Worm (Caenorhabditis elegans) whole organism, L4 larva: ENCODE data around the gene wapl-1.

Source experiments
- D1046.2 ChIP-seq: fragments of 200-800 bp; sonication (Bioruptor generic); IDR thresholded peaks from 2 replicates; pipeline ENCODE4 v1.3.6; 2022; ENCODE audit warnings: missing genetic modification characterization, missing compliant biosample characterization
- F10B5.3 ChIP-seq: sonication (generic microtip); optimal IDR thresholded peaks from 2 replicates; lab custom pipeline; 2016; ENCODE audit warnings: mild to moderate bottlenecking, missing genetic modification characterization, missing compliant biosample characterization
- F49E8.2 ChIP-seq: sonication (generic microtip); optimal IDR thresholded peaks from 2 replicates; lab custom pipeline; 2016; ENCODE audit warnings: missing compliant biosample characterization, mild to moderate bottlenecking, missing genetic modification characterization, borderline replicate concordance
- R02D3.7 ChIP-seq: fragments of 150-350 bp; sonication (generic microtip); optimal IDR thresholded peaks from 3 replicates; lab custom pipeline; 2014; ENCODE audit warnings: missing biosample characterization, missing genetic modification characterization
- T20F7.1 ChIP-seq: fragments of 200-800 bp; sonication (Bioruptor generic); optimal IDR thresholded peaks from 2 replicates; lab custom pipeline; 2018; ENCODE audit warnings: mild to moderate bottlenecking, missing genetic modification characterization, missing compliant biosample characterization
- Y105C5A.15 ChIP-seq: fragments of 200-800 bp; sonication (Bioruptor generic); IDR thresholded peaks from 2 replicates; pipeline ENCODE4 v1.3.6; 2022; ENCODE audit warnings: missing genetic modification characterization, missing compliant biosample characterization
- Y75B8A.6 ChIP-seq: fragments of 200-800 bp; sonication (Bioruptor generic); IDR thresholded peaks from 2 replicates; pipeline ENCODE4 v1.3.6; 2022; ENCODE audit warnings: missing genetic modification reagents, missing genetic modification characterization, missing compliant biosample characterization
- ZK337.2 ChIP-seq: fragments of 200-800 bp; sonication (Bioruptor generic); IDR thresholded peaks from 2 replicates; pipeline ENCODE4 v1.3.6; 2022; ENCODE audit warnings: missing genetic modification reagents, missing genetic modification characterization, missing compliant biosample characterization
- ZK546.5 ChIP-seq, 2 experiments: sonication (generic microtip); optimal IDR thresholded peaks; 2 replicates each; lab custom pipeline; 2017; ENCODE audit warnings: missing biosample characterization in 2 of 2, missing genetic modification characterization in 2 of 2
- ama-1 ChIP-seq: fragments of 150-350 bp; optimal IDR thresholded peaks from 2 replicates; lab custom pipeline; 2014; ENCODE audit warnings: inconsistent platforms, mixed read lengths
- ceh-20 ChIP-seq: fragments of 200-800 bp; sonication (Bioruptor generic); IDR thresholded peaks from 2 replicates; pipeline ENCODE4 v1.3.6; 2022; ENCODE audit warnings: missing genetic modification reagents, missing genetic modification characterization, missing compliant biosample characterization
- ceh-44 ChIP-seq: fragments of 200-800 bp; sonication (Bioruptor generic); IDR thresholded peaks from 2 replicates; pipeline ENCODE4 v1.3.6; 2022; ENCODE audit warnings: missing genetic modification reagents, missing genetic modification characterization, missing compliant biosample characterization
- ceh-82 ChIP-seq: sonication (generic microtip); optimal IDR thresholded peaks from 2 replicates; lab custom pipeline; 2017; ENCODE audit warnings: missing biosample characterization, missing genetic modification characterization
- ctbp-1 ChIP-seq: fragments of 200-800 bp; sonication (Bioruptor generic); IDR thresholded peaks from 2 replicates; pipeline ENCODE4 v1.3.6; 2022; ENCODE audit warnings: missing genetic modification reagents, missing genetic modification characterization, missing compliant biosample characterization
- daf-12 ChIP-seq: fragments of 150-350 bp; optimal IDR thresholded peaks from 2 replicates; lab custom pipeline; 2014; ENCODE audit warnings: missing biosample characterization, missing genetic modification reagents, missing genetic modification characterization
- dmd-9 ChIP-seq: fragments of 200-800 bp; sonication (Bioruptor generic); IDR thresholded peaks from 2 replicates; pipeline ENCODE4 v1.3.6; 2022; ENCODE audit warnings: missing genetic modification reagents, missing genetic modification characterization, missing compliant biosample characterization
- dpl-1 ChIP-seq: fragments of 150-350 bp; optimal IDR thresholded peaks from 2 replicates; lab custom pipeline; 2014; ENCODE audit warnings: missing biosample characterization, missing genetic modification reagents, missing genetic modification characterization
- duxl-1 ChIP-seq: sonication (generic microtip); optimal IDR thresholded peaks from 2 replicates; lab custom pipeline; 2016; ENCODE audit warnings: mild to moderate bottlenecking, missing genetic modification characterization, moderate library complexity, missing compliant biosample characterization; ENCODE audit not compliant: poor library complexity
- fos-1 ChIP-seq: fragments of 150-350 bp; optimal IDR thresholded peaks from 2 replicates; lab custom pipeline; 2014; ENCODE audit warnings: missing biosample characterization, missing genetic modification characterization
- hlh-11 ChIP-seq: fragments of 200-800 bp; sonication (Bioruptor generic); optimal IDR thresholded peaks from 2 replicates; lab custom pipeline; 2018; ENCODE audit warnings: mild to moderate bottlenecking, missing genetic modification characterization, missing compliant biosample characterization
- hmg-1.1 ChIP-seq: fragments of 200-800 bp; sonication (Bioruptor generic); IDR thresholded peaks from 2 replicates; pipeline ENCODE4 v1.3.6; 2022; ENCODE audit warnings: missing genetic modification reagents, missing genetic modification characterization, missing compliant biosample characterization
- lim-7 ChIP-seq: fragments of 200-800 bp; sonication (Bioruptor generic); IDR thresholded peaks from 2 replicates; pipeline ENCODE4 v1.3.6; 2022; ENCODE audit warnings: missing genetic modification characterization, missing compliant biosample characterization
- lin-1 ChIP-seq: fragments of 200-800 bp; sonication (Bioruptor generic); IDR thresholded peaks from 2 replicates; pipeline ENCODE4 v1.3.6; 2022; ENCODE audit warnings: missing genetic modification reagents, missing genetic modification characterization, missing compliant biosample characterization
- lin-15B ChIP-seq: fragments of 150-350 bp; sonication (generic microtip); optimal IDR thresholded peaks from 3 replicates; lab custom pipeline; 2014; ENCODE audit warnings: missing biosample characterization, missing genetic modification characterization
- lin-29 ChIP-seq: fragments of 200-800 bp; sonication (Bioruptor generic); IDR thresholded peaks from 2 replicates; pipeline ENCODE4 v1.3.6; 2022; ENCODE audit warnings: missing genetic modification reagents, missing genetic modification characterization, missing compliant biosample characterization
- lin-38 ChIP-seq: fragments of 200-800 bp; sonication (Bioruptor generic); IDR thresholded peaks from 2 replicates; pipeline ENCODE4 v1.3.6; 2022; ENCODE audit warnings: missing genetic modification reagents, missing genetic modification characterization, missing compliant biosample characterization
- madf-5 ChIP-seq, 2 experiments: fragments of 200-800 bp; sonication (Bioruptor generic); IDR thresholded peaks; 2 replicates each; pipeline ENCODE4 v1.3.6; 2022; ENCODE audit warnings: missing compliant biosample characterization in 2 of 2, missing genetic modification characterization in 2 of 2
- mdl-1 ChIP-seq, 2 experiments: fragments of 150-350 bp in 1 of 2; sonication (generic microtip) in 1 of 2; optimal IDR thresholded peaks; 2 replicates each; lab custom pipeline; 2014 to 2017; ENCODE audit warnings: missing biosample characterization in 2 of 2, missing genetic modification characterization in 2 of 2
- mdt-29 ChIP-seq: fragments of 200-800 bp; sonication (Bioruptor generic); IDR thresholded peaks from 2 replicates; pipeline ENCODE4 v1.3.6; 2022; ENCODE audit warnings: missing genetic modification reagents, missing genetic modification characterization, missing compliant biosample characterization
- mep-1 ChIP-seq: fragments of 150-350 bp; sonication (generic microtip); optimal IDR thresholded peaks from 3 replicates; lab custom pipeline; 2014; ENCODE audit warnings: missing biosample characterization, missing genetic modification characterization
- mxl-3 ChIP-seq: fragments of 200-800 bp; sonication (Bioruptor generic); optimal IDR thresholded peaks from 2 replicates; lab custom pipeline; 2018; ENCODE audit warnings: mild to moderate bottlenecking, missing genetic modification characterization, missing compliant biosample characterization
- nhr-102 ChIP-seq: sonication (generic microtip); optimal IDR thresholded peaks from 2 replicates; lab custom pipeline; 2016; ENCODE audit warnings: mild to moderate bottlenecking, missing genetic modification characterization, moderate library complexity, missing compliant biosample characterization
- nhr-11 ChIP-seq: fragments of 150-350 bp; optimal IDR thresholded peaks from 2 replicates; lab custom pipeline; 2014; ENCODE audit warnings: missing biosample characterization, missing genetic modification characterization
- nhr-111 ChIP-seq: fragments of 200-800 bp; sonication (Bioruptor generic); optimal IDR thresholded peaks from 2 replicates; lab custom pipeline; 2018; ENCODE audit warnings: mild to moderate bottlenecking, missing genetic modification characterization, missing compliant biosample characterization
- nhr-237 ChIP-seq: sonication (generic microtip); optimal IDR thresholded peaks from 2 replicates; lab custom pipeline; 2017; ENCODE audit warnings: missing biosample characterization, missing genetic modification characterization
- nhr-25 ChIP-seq: sonication (generic microtip); optimal IDR thresholded peaks from 2 replicates; lab custom pipeline; 2017; ENCODE audit warnings: missing genetic modification characterization, mild to moderate bottlenecking, missing compliant biosample characterization, antibody characterized with exemption, moderate library complexity, borderline replicate concordance; ENCODE audit not compliant: insufficient read depth
- nhr-41 ChIP-seq: fragments of 200-800 bp; sonication (Bioruptor generic); IDR thresholded peaks from 2 replicates; pipeline ENCODE4 v1.3.6; 2022; ENCODE audit warnings: missing genetic modification reagents, missing genetic modification characterization, missing compliant biosample characterization
- nhr-48 ChIP-seq: sonication (generic microtip); optimal IDR thresholded peaks from 2 replicates; lab custom pipeline; 2016; ENCODE audit warnings: mild to moderate bottlenecking, missing genetic modification characterization, missing compliant biosample characterization
- nhr-76 ChIP-seq: fragments of 150-350 bp; optimal IDR thresholded peaks from 2 replicates; lab custom pipeline; 2014; ENCODE audit warnings: missing biosample characterization, missing genetic modification characterization
- nhr-77 ChIP-seq: fragments of 150-350 bp; optimal IDR thresholded peaks from 2 replicates; lab custom pipeline; 2014; ENCODE audit warnings: missing biosample characterization, missing genetic modification characterization
- pha-4 ChIP-seq, 2 experiments: fragments of 150-350 bp in 1 of 2; fragments of 200-800 bp in 1 of 2; sonication (Bioruptor generic) in 1 of 2; IDR thresholded peaks in 1 of 2; optimal IDR thresholded peaks in 1 of 2; 2 replicates each; pipeline versions ENCODE4 v1.3.6 to Lab custom; 2014 to 2022; ENCODE audit warnings: missing genetic modification characterization in 2 of 2, missing genetic modification reagents in 2 of 2, missing biosample characterization in 1 of 2, missing compliant biosample characterization in 1 of 2
- pqm-1 ChIP-seq: sonication (generic microtip); optimal IDR thresholded peaks from 2 replicates; lab custom pipeline; 2017; ENCODE audit warnings: missing biosample characterization, missing genetic modification characterization
- set-16 ChIP-seq: fragments of 200-800 bp; sonication (Bioruptor generic); IDR thresholded peaks from 2 replicates; pipeline ENCODE4 v1.3.6; 2022; ENCODE audit warnings: missing genetic modification reagents, missing genetic modification characterization, missing compliant biosample characterization
- skn-1 ChIP-seq: fragments of 150-350 bp; optimal IDR thresholded peaks from 2 replicates; lab custom pipeline; 2014; ENCODE audit warnings: missing biosample characterization, missing genetic modification characterization
- spr-1 ChIP-seq: sonication (generic microtip); optimal IDR thresholded peaks from 2 replicates; lab custom pipeline; 2016; ENCODE audit warnings: mild to moderate bottlenecking, missing genetic modification characterization, missing compliant biosample characterization
- unc-130 ChIP-seq: sonication (generic microtip); optimal IDR thresholded peaks from 2 replicates; lab custom pipeline; 2016; ENCODE audit warnings: missing genetic modification reagents, missing genetic modification characterization, missing compliant biosample characterization
- vab-7 ChIP-seq: fragments of 200-800 bp; sonication (Bioruptor generic); IDR thresholded peaks from 2 replicates; pipeline ENCODE4 v1.3.6; 2022; ENCODE audit warnings: missing genetic modification reagents, missing genetic modification characterization, missing compliant biosample characterization
- zfp-2 ChIP-seq: sonication (generic microtip); optimal IDR thresholded peaks from 2 replicates; lab custom pipeline; 2016; ENCODE audit warnings: mild to moderate bottlenecking, missing genetic modification characterization, missing compliant biosample characterization
- zfp-3 ChIP-seq: fragments of 200-800 bp; sonication (Bioruptor generic); conservative IDR thresholded peaks from 2 replicates; pipeline ENCODE4 v1.3.6; 2022; ENCODE audit warnings: missing genetic modification reagents, missing genetic modification characterization, missing compliant biosample characterization
- zip-11 ChIP-seq: fragments of 200-800 bp; sonication (Bioruptor generic); IDR thresholded peaks from 2 replicates; pipeline ENCODE4 v1.3.6; 2022; ENCODE audit warnings: missing genetic modification characterization, missing compliant biosample characterization
- zip-2 ChIP-seq: fragments of 150-350 bp; optimal IDR thresholded peaks from 2 replicates; lab custom pipeline; 2014; ENCODE audit warnings: missing biosample characterization, missing genetic modification characterization
- ztf-7 ChIP-seq: fragments of 150-350 bp; optimal IDR thresholded peaks from 2 replicates; lab custom pipeline; 2014; ENCODE audit warnings: missing biosample characterization, missing genetic modification characterization

wapl-1 gene

ce11 chrIV:4407055-4407461, 38.5 kb downstream of the wapl-1 start:
- no peak for TF ChIP-seq dpl-1
- TF ChIP-seq ceh-82 (tag; lab: Kevin White, UChicago): no peak
- no peak for TF ChIP-seq ama-1
- no peak for TF ChIP-seq ceh-20 (GFP tag; lab: Robert Waterston, UW)
- TF ChIP-seq dmd-9: no peak
- TF ChIP-seq D1046.2 (GFP tag; lab: Robert Waterston, UW): no peak
- no peak for TF ChIP-seq ceh-44 (GFP tag; lab: Robert Waterston, UW)
- no peak for TF ChIP-seq lim-7 (GFP tag; lab: Robert Waterston, UW)
- TF ChIP-seq mdt-29 (GFP tag; lab: Robert Waterston, UW): no peak
- TF ChIP-seq zfp-3 (GFP tag; lab: Robert Waterston, UW): no peak
- TF ChIP-seq zip-11 (GFP tag; lab: Robert Waterston, UW): no peak
- no peak for TF ChIP-seq ZK546.5 (tag; optimal IDR thresholded peaks at IDR 0.05; lab: Kevin White, UChicago)
- TF ChIP-seq nhr-11 (tag; lab: Kevin White, UChicago): peak; percentile 4
- no peak for TF ChIP-seq fos-1 (tag; lab: Kevin White, UChicago)
- TF ChIP-seq lin-29: no peak
- peak; percentile 55 for TF ChIP-seq nhr-77 (tag; lab: Kevin White, UChicago)
- TF ChIP-seq lin-15B (tag; lab: Kevin White, UChicago): no peak
- TF ChIP-seq Y105C5A.15 (GFP tag; lab: Robert Waterston, UW): no peak
- no peak for TF ChIP-seq unc-130 (GFP tag; lab: Kevin White, UChicago)
- peak; percentile 87 for TF ChIP-seq set-16
- TF ChIP-seq mep-1 (tag; lab: Kevin White, UChicago): peak; percentile 63
- no peak for TF ChIP-seq nhr-41 (GFP tag; lab: Robert Waterston, UW)
- no peak for TF ChIP-seq F49E8.2
- TF ChIP-seq hlh-11: peak; percentile 89
- TF ChIP-seq duxl-1: no peak
- TF ChIP-seq lin-1 (GFP tag; lab: Robert Waterston, UW): no peak
- no peak for TF ChIP-seq Y75B8A.6 (GFP tag; lab: Robert Waterston, UW)
- TF ChIP-seq spr-1: no peak
- no peak for TF ChIP-seq T20F7.1 (GFP tag; lab: Kevin White, UChicago)
- peak in 1 of 2 experiments; percentile 42 for TF ChIP-seq mdl-1 (tag; optimal IDR thresholded peaks at IDR 0.05; lab: Kevin White, UChicago)
- no peak for TF ChIP-seq nhr-76 (tag; lab: Kevin White, UChicago)
- no peak for TF ChIP-seq ctbp-1 (GFP tag; lab: Robert Waterston, UW)
- TF ChIP-seq zip-2 (tag; lab: Kevin White, UChicago): no peak
- TF ChIP-seq nhr-111 (GFP tag; lab: Kevin White, UChicago): no peak
- TF ChIP-seq zfp-2 (tag; lab: Kevin White, UChicago): no peak
- TF ChIP-seq R02D3.7 (tag; lab: Kevin White, UChicago): no peak
- TF ChIP-seq nhr-48: peak; percentile 20
- TF ChIP-seq madf-5 (GFP tag; IDR thresholded peaks at IDR 0.05; lab: Robert Waterston, UW): no peak
- no peak for TF ChIP-seq F10B5.3 (tag; lab: Kevin White, UChicago)
- no peak for TF ChIP-seq nhr-237 (tag; lab: Kevin White, UChicago)
- no peak for TF ChIP-seq daf-12 (tag; lab: Kevin White, UChicago)
- TF ChIP-seq pqm-1 (tag; lab: Kevin White, UChicago): peak; percentile 49
- TF ChIP-seq pha-4 (GFP tag; IDR thresholded peaks at IDR 0.05; lab: Robert Waterston, UW): peak; percentile 93
- peak; percentile 55 for TF ChIP-seq pha-4 (tag; optimal IDR thresholded peaks at IDR 0.05; lab: Kevin White, UChicago)
- no peak for TF ChIP-seq skn-1 (tag; lab: Kevin White, UChicago)
- no peak for TF ChIP-seq hmg-1.1
- no peak for TF ChIP-seq nhr-25 (tag; lab: Kevin White, UChicago)
- TF ChIP-seq ztf-7 (tag; lab: Kevin White, UChicago): no peak
- no peak for TF ChIP-seq nhr-102
- no peak for TF ChIP-seq ZK337.2
- TF ChIP-seq mxl-3 (GFP tag; lab: Kevin White, UChicago): peak; percentile 18
- TF ChIP-seq vab-7 (GFP tag; lab: Robert Waterston, UW): no peak
- peak; percentile 50 for TF ChIP-seq lin-38 (GFP tag; lab: Robert Waterston, UW)
